Worm (Caenorhabditis elegans) whole organism, L4 larva: ENCODE results near the gene txt-4.

Source experiments
- F37D6.2 ChIP-seq: sonication (generic microtip); optimal IDR thresholded peaks from 2 replicates; lab custom pipeline; 2016; ENCODE audit warnings: mild to moderate bottlenecking, missing genetic modification characterization, missing compliant biosample characterization
- F44E2.7 ChIP-seq: fragments of 200-800 bp; sonication (Bioruptor generic); IDR thresholded peaks from 2 replicates; pipeline ENCODE4 v2.1.2; 2022; ENCODE audit warnings: missing genetic modification characterization, missing compliant biosample characterization
- Y105C5A.15 ChIP-seq: fragments of 200-800 bp; sonication (Bioruptor generic); IDR thresholded peaks from 2 replicates; pipeline ENCODE4 v1.3.6; 2022; ENCODE audit warnings: missing genetic modification characterization, missing compliant biosample characterization
- Y48G9A.11 ChIP-seq: fragments of 200-800 bp; sonication (Bioruptor generic); IDR thresholded peaks from 2 replicates; pipeline ENCODE4 v1.3.6; 2022; ENCODE audit warnings: missing genetic modification reagents, missing genetic modification characterization, missing compliant biosample characterization
- aha-1 ChIP-seq: fragments of 150-350 bp; peaks from one replicate; lab custom pipeline; 2014; ENCODE audit warnings: missing biosample characterization, missing genetic modification characterization
- arid-1 ChIP-seq: fragments of 200-800 bp; sonication (Bioruptor generic); conservative IDR thresholded peaks from 2 replicates; pipeline ENCODE4 v1.3.6; 2022; ENCODE audit warnings: missing genetic modification reagents, missing genetic modification characterization, missing compliant biosample characterization
- attf-4 ChIP-seq: sonication (generic microtip); optimal IDR thresholded peaks from 3 replicates; lab custom pipeline; 2017; ENCODE audit warnings: missing biosample characterization, missing genetic modification characterization
- ctbp-1 ChIP-seq: fragments of 200-800 bp; sonication (Bioruptor generic); IDR thresholded peaks from 2 replicates; pipeline ENCODE4 v1.3.6; 2022; ENCODE audit warnings: missing genetic modification reagents, missing genetic modification characterization, missing compliant biosample characterization
- daf-16 ChIP-seq, 3 experiments: sonication (generic microtip); optimal IDR thresholded peaks; 2 replicates each; lab custom pipeline; 2016 to 2017; ENCODE audit warnings: missing genetic modification characterization in 3 of 3, missing genetic modification reagents in 3 of 3, mild to moderate bottlenecking in 2 of 3, missing compliant biosample characterization in 2 of 3, missing biosample characterization in 1 of 3, moderate library complexity in 1 of 3
- dmd-6 ChIP-seq: fragments of 200-800 bp; sonication (Bioruptor generic); IDR thresholded peaks from 2 replicates; pipeline ENCODE4 v1.3.6; 2022; ENCODE audit warnings: missing genetic modification reagents, missing genetic modification characterization, missing compliant biosample characterization
- dmd-8 ChIP-seq: fragments of 200-800 bp; sonication (Bioruptor generic); IDR thresholded peaks from 2 replicates; pipeline ENCODE4 v1.3.6; 2022; ENCODE audit warnings: missing genetic modification characterization, missing compliant biosample characterization
- dve-1 ChIP-seq: sonication (generic microtip); optimal IDR thresholded peaks from 2 replicates; lab custom pipeline; 2017; ENCODE audit warnings: antibody characterized with exemption, mild to moderate bottlenecking, missing genetic modification characterization, missing compliant biosample characterization; ENCODE audit not compliant: insufficient read depth
- hlh-11 ChIP-seq: fragments of 200-800 bp; sonication (Bioruptor generic); optimal IDR thresholded peaks from 2 replicates; lab custom pipeline; 2018; ENCODE audit warnings: mild to moderate bottlenecking, missing genetic modification characterization, missing compliant biosample characterization
- hlh-30 ChIP-seq: sonication (generic microtip); optimal IDR thresholded peaks from 2 replicates; lab custom pipeline; 2017; ENCODE audit warnings: antibody characterized with exemption, mild to moderate bottlenecking, missing genetic modification characterization, missing compliant biosample characterization; ENCODE audit not compliant: insufficient read depth
- lin-15B ChIP-seq: fragments of 150-350 bp; sonication (generic microtip); optimal IDR thresholded peaks from 3 replicates; lab custom pipeline; 2014; ENCODE audit warnings: missing biosample characterization, missing genetic modification characterization
- lin-29 ChIP-seq: fragments of 200-800 bp; sonication (Bioruptor generic); IDR thresholded peaks from 2 replicates; pipeline ENCODE4 v1.3.6; 2022; ENCODE audit warnings: missing genetic modification reagents, missing genetic modification characterization, missing compliant biosample characterization
- mdl-1 ChIP-seq, 2 experiments: fragments of 150-350 bp in 1 of 2; sonication (generic microtip) in 1 of 2; optimal IDR thresholded peaks; 2 replicates each; lab custom pipeline; 2014 to 2017; ENCODE audit warnings: missing biosample characterization in 2 of 2, missing genetic modification characterization in 2 of 2
- mxl-3 ChIP-seq: fragments of 200-800 bp; sonication (Bioruptor generic); optimal IDR thresholded peaks from 2 replicates; lab custom pipeline; 2018; ENCODE audit warnings: mild to moderate bottlenecking, missing genetic modification characterization, missing compliant biosample characterization
- nhr-11 ChIP-seq: fragments of 150-350 bp; optimal IDR thresholded peaks from 2 replicates; lab custom pipeline; 2014; ENCODE audit warnings: missing biosample characterization, missing genetic modification characterization
- nhr-25 ChIP-seq: sonication (generic microtip); optimal IDR thresholded peaks from 2 replicates; lab custom pipeline; 2017; ENCODE audit warnings: missing genetic modification characterization, mild to moderate bottlenecking, missing compliant biosample characterization, antibody characterized with exemption, moderate library complexity, borderline replicate concordance; ENCODE audit not compliant: insufficient read depth
- nhr-28 ChIP-seq: fragments of 150-350 bp; optimal IDR thresholded peaks from 2 replicates; lab custom pipeline; 2014; ENCODE audit warnings: missing biosample characterization, missing genetic modification characterization
- nhr-41 ChIP-seq: fragments of 200-800 bp; sonication (Bioruptor generic); IDR thresholded peaks from 2 replicates; pipeline ENCODE4 v1.3.6; 2022; ENCODE audit warnings: missing genetic modification reagents, missing genetic modification characterization, missing compliant biosample characterization
- nhr-6 ChIP-seq: fragments of 150-350 bp; optimal IDR thresholded peaks from 2 replicates; lab custom pipeline; 2014; ENCODE audit warnings: missing biosample characterization, missing genetic modification characterization
- nhr-76 ChIP-seq: fragments of 150-350 bp; optimal IDR thresholded peaks from 2 replicates; lab custom pipeline; 2014; ENCODE audit warnings: missing biosample characterization, missing genetic modification characterization
- nhr-77 ChIP-seq: fragments of 150-350 bp; optimal IDR thresholded peaks from 2 replicates; lab custom pipeline; 2014; ENCODE audit warnings: missing biosample characterization, missing genetic modification characterization
- pqm-1 ChIP-seq: sonication (generic microtip); optimal IDR thresholded peaks from 2 replicates; lab custom pipeline; 2017; ENCODE audit warnings: missing biosample characterization, missing genetic modification characterization
- rbr-2 ChIP-seq: sonication (generic microtip); optimal IDR thresholded peaks from 2 replicates; lab custom pipeline; 2016; ENCODE audit warnings: missing genotype, missing genetic modification characterization, missing compliant biosample characterization
- set-16 ChIP-seq: fragments of 200-800 bp; sonication (Bioruptor generic); IDR thresholded peaks from 2 replicates; pipeline ENCODE4 v1.3.6; 2022; ENCODE audit warnings: missing genetic modification reagents, missing genetic modification characterization, missing compliant biosample characterization
- snpc-1.2 ChIP-seq: fragments of 200-800 bp; sonication (Bioruptor generic); IDR thresholded peaks from 2 replicates; pipeline ENCODE4 v1.3.6; 2022; ENCODE audit warnings: missing genetic modification reagents, missing genetic modification characterization, missing compliant biosample characterization
- spr-3 ChIP-seq: fragments of 200-800 bp; sonication (Bioruptor generic); optimal IDR thresholded peaks from 2 replicates; lab custom pipeline; 2018; ENCODE audit warnings: mild to moderate bottlenecking, missing genetic modification characterization, missing compliant biosample characterization
- unc-62 ChIP-seq, 3 experiments: fragments of 150-350 bp in 1 of 3; sonication (generic microtip); optimal IDR thresholded peaks in 2 of 3; peaks in 1 of 3; 1 replicate in 1 of 3; 2 replicates in 2 of 3; lab custom pipeline; 2014 to 2017; ENCODE audit warnings: missing biosample characterization in 3 of 3, missing genetic modification characterization in 3 of 3, missing genetic modification reagents in 3 of 3, missing genotype in 1 of 3
- vab-7 ChIP-seq: fragments of 200-800 bp; sonication (Bioruptor generic); IDR thresholded peaks from 2 replicates; pipeline ENCODE4 v1.3.6; 2022; ENCODE audit warnings: missing genetic modification reagents, missing genetic modification characterization, missing compliant biosample characterization
- zip-11 ChIP-seq: fragments of 200-800 bp; sonication (Bioruptor generic); IDR thresholded peaks from 2 replicates; pipeline ENCODE4 v1.3.6; 2022; ENCODE audit warnings: missing genetic modification characterization, missing compliant biosample characterization
- zip-2 ChIP-seq: fragments of 150-350 bp; optimal IDR thresholded peaks from 2 replicates; lab custom pipeline; 2014; ENCODE audit warnings: missing biosample characterization, missing genetic modification characterization

Gene txt-4

DNA sequence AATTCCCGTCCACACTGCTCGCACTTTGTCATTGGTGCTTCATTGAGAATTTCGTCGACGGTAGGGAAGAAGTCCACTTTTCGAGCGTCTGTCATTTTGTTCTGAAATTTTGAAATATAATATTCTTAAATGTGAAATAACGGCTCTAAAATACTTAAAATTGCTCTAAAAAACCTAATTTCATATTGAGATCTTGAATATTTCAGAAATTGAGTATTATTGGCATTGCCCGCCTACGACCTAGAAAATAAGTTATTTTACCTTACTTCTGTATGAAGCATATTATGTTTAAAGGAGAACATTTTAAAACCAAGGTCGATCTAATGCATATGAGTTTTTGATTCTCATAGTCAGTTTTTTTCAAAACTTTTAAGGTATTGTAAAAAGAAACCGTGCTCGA, 39.8 kb downstream of the txt-4 start, which contains the start of gene C34H4.5:
Gene C34H4.5 (minus strand): TSS at position 101 of the 400 bp plus-strand sequence.
- TF ChIP-seq hlh-30 (tag; lab: Kevin White, UChicago): no peak
- no peak for TF ChIP-seq dmd-8 (GFP tag; lab: Robert Waterston, UW)
- TF ChIP-seq ctbp-1: no peak
- TF ChIP-seq, all 104 proteins: peak for 0

DNA sequence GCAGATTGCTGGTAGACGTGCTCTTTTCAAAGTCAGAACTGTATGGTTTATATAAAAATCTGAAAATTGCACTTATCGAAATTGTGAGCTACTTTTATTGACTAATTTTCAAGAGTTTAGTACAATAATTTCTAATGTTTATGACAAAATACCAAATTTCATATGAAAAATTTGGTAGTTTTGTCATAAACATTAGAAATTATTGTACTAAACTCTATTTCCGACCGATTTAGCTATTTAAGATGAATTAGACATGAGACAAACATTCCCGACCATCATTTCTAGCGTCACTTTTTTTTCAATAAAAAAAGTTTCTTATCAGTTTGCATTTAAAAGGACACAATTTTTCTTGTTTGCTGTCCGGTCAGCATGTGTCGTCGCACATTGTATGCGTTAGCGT, 40.2 kb downstream of the txt-4 start, which contains the start of gene tag-244:
Gene tag-244 (plus strand): TSS at position 301 of the 400 bp plus-strand sequence.
- TF ChIP-seq pqm-1 (tag; lab: Kevin White, UChicago): peak; percentile 56
- TF ChIP-seq Y48G9A.11: no peak
- TF ChIP-seq hlh-30 (tag; lab: Kevin White, UChicago): no peak
- TF ChIP-seq zip-2 (tag; lab: Kevin White, UChicago): no peak
- no peak for TF ChIP-seq vab-7
- no peak for TF ChIP-seq daf-16 (GFP tag; optimal IDR thresholded peaks at IDR 0.05; lab: Kevin White, UChicago)
- TF ChIP-seq daf-16 (tag; optimal IDR thresholded peaks at IDR 0.05; lab: Kevin White, UChicago): peak; percentile 6
- peak; percentile 9 for TF ChIP-seq nhr-28 (tag; lab: Kevin White, UChicago)
- TF ChIP-seq nhr-25 (tag; lab: Kevin White, UChicago): no peak
- no peak for TF ChIP-seq lin-15B
- TF ChIP-seq arid-1: no peak
- TF ChIP-seq, all 104 proteins: peak for 3

DNA sequence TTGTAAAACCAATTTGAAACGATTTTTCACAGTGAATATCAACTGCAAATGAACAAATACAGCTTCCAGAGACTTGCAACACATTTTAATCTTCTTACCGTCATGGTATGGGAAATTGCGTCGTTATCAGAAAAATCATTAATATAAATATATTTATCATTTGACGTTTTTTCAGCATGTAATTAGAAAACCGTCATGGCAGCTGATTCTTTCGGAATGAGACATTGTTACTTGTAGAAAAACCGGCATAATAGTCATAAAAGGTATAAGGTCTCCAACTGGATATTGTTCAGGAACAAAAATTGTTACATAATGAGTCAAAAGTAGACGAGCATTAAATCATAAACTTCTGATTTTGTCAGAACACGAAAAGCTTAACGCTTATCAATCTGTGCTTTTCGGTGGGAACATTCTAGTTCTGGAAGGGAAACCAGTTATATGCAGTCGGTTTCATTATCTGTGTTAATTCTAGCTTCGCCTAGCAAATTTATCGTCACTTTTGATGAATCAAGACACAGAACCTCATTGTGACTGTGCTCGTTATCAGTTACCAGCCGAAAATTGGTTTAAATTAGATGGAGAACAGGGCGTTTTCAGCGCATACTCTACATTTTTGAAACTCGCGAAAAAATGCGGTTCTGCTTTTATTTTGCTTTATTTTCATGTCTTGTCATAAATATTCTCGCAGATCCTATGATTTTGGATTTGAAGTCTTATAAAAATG, 43.0 kb downstream of the txt-4 start, which contains the start of gene C34H4.2:
Gene C34H4.2 (plus strand): TSS at position 558 of the 724 bp plus-strand sequence.
- TF ChIP-seq nhr-28 (tag; lab: Kevin White, UChicago) (peak; percentile 62), hlh-30 (tag; lab: Kevin White, UChicago) (no peak), hlh-11 (peak; percentile 1), dmd-6 (GFP tag; lab: Robert Waterston, UW) (peak; percentile 11; the same call in 1 of the 2 replicates), pqm-1 (tag; lab: Kevin White, UChicago) (peak; percentile 44), dve-1 (tag; lab: Kevin White, UChicago) (no peak)

DNA sequence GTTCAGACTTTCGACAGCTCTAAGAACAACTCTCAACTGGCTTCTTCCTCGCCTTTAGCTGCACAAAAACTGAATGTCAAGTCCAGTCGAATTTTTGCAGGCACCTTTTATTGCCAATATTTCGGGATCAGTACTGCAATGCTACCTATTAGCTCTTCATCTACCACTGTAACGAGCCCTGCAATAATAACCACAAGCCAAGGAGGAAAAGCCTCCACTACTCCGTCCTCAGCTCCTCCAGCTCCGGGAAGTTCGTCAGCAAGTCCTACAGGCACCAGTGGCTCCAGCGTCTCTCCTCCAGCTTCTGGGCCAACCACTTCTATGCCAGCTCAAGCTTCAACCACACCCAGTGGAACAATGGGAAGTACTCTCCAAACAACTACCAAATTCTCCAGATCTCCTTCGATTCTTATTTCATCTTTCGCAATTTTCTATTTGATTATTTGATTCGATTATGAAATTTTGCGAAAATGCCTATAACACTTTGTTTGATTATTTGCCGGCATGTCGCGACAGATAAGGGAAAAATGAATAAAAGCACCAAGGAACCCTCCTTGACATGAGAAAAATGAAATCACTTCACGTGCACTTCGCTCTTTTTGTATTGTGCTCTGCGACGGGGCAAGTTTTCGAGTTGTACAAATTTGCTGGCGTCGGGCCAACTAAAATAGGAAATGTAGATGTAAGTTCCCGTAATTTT, 44.8 kb downstream of the txt-4 start, which contains the start of gene C34H4.1:
Gene C34H4.1 (plus strand): TSS at position 559 of the 700 bp plus-strand sequence.
- peak; percentile 49 for TF ChIP-seq nhr-28 (tag; lab: Kevin White, UChicago)
- no peak for TF ChIP-seq nhr-6 (tag; lab: Kevin White, UChicago)
- peak; percentile 50; the same call in 1 of the 2 replicates for TF ChIP-seq dmd-6 (GFP tag; lab: Robert Waterston, UW)
- peak; percentile 19 for TF ChIP-seq hlh-11
- TF ChIP-seq lin-29 (GFP tag; lab: Robert Waterston, UW): no peak
- TF ChIP-seq daf-16 (GFP tag; optimal IDR thresholded peaks at IDR 0.05; lab: Kevin White, UChicago): no peak
- peak; percentile 46 for TF ChIP-seq daf-16 (tag; optimal IDR thresholded peaks at IDR 0.05; lab: Kevin White, UChicago)
- TF ChIP-seq nhr-11 (tag; lab: Kevin White, UChicago): no peak
- peak; percentile 28; the same call in 1 of the 2 replicates for TF ChIP-seq set-16 (GFP tag; lab: Robert Waterston, UW)
- no peak for TF ChIP-seq mdl-1 (tag; optimal IDR thresholded peaks at IDR 0.05; lab: Kevin White, UChicago)
- no peak for TF ChIP-seq nhr-41 (GFP tag; lab: Robert Waterston, UW)
- no peak for TF ChIP-seq spr-3 (GFP tag; lab: Kevin White, UChicago)
- no peak for TF ChIP-seq zip-11
- peak; percentile 53 for TF ChIP-seq aha-1 (tag; lab: Kevin White, UChicago)
- TF ChIP-seq rbr-2 (tag; lab: Kevin White, UChicago): no peak
- no peak for TF ChIP-seq Y105C5A.15 (GFP tag; lab: Robert Waterston, UW)
- no peak for TF ChIP-seq snpc-1.2 (GFP tag; lab: Robert Waterston, UW)
- no peak for TF ChIP-seq F44E2.7 (GFP tag; lab: Robert Waterston, UW)
- no peak for TF ChIP-seq attf-4 (tag; lab: Kevin White, UChicago)
- peak; percentile 5 for TF ChIP-seq dve-1 (tag; lab: Kevin White, UChicago)
- no peak for TF ChIP-seq F37D6.2 (tag; lab: Kevin White, UChicago)
- TF ChIP-seq nhr-77 (tag; lab: Kevin White, UChicago): peak; percentile 21
- TF ChIP-seq pqm-1 (tag; lab: Kevin White, UChicago): peak; percentile 66
- TF ChIP-seq nhr-76 (tag; lab: Kevin White, UChicago): no peak
- TF ChIP-seq unc-62 (GFP tag; optimal IDR thresholded peaks at IDR 0.05 in 1 of 2; lab: Kevin White, UChicago): peak in 1 of 2 experiments; percentile 82
- no peak for TF ChIP-seq unc-62 (tag; optimal IDR thresholded peaks at IDR 0.05; lab: Kevin White, UChicago)
- TF ChIP-seq lin-15B: no peak
- no peak for TF ChIP-seq mxl-3
- TF ChIP-seq, all 104 proteins: peak for 10
